Worm (Caenorhabditis elegans) whole organism, late embryonic: ENCODE measurements around the gene zmp-4.

Experiments
- C38D4.7 ChIP-seq: fragments of 200-800 bp; sonication (Bioruptor generic); optimal IDR thresholded peaks from 2 replicates; lab custom pipeline; 2018; ENCODE audit warnings: mild to moderate bottlenecking, missing genetic modification characterization, moderate library complexity, missing compliant biosample characterization
- ama-1 ChIP-seq: fragments of 150-350 bp; optimal IDR thresholded peaks from 2 replicates; lab custom pipeline; 2014
- ceh-9 ChIP-seq: sonication (generic microtip); optimal IDR thresholded peaks from 2 replicates; lab custom pipeline; 2016; ENCODE audit warnings: mild to moderate bottlenecking, missing genetic modification characterization, inconsistent platforms, missing compliant biosample characterization
- che-1 ChIP-seq: sonication (generic microtip); optimal IDR thresholded peaks from 2 replicates; lab custom pipeline; 2016; ENCODE audit warnings: mild to moderate bottlenecking, missing genetic modification characterization, missing compliant biosample characterization
- dve-1 ChIP-seq: sonication (generic microtip); optimal IDR thresholded peaks from 2 replicates; lab custom pipeline; 2017; ENCODE audit warnings: antibody characterized with exemption, mild to moderate bottlenecking, missing genetic modification characterization, missing compliant biosample characterization
- madf-2 ChIP-seq: sonication (generic microtip); optimal IDR thresholded peaks from 2 replicates; lab custom pipeline; 2017; ENCODE audit warnings: missing genetic modification characterization, missing compliant biosample characterization
- pat-9 ChIP-seq: fragments of 200-800 bp; sonication (Bioruptor generic); optimal IDR thresholded peaks from 2 replicates; lab custom pipeline; 2018; ENCODE audit warnings: mild to moderate bottlenecking, missing genetic modification characterization, moderate library complexity, missing compliant biosample characterization
- pha-4 ChIP-seq: fragments of 150-350 bp; optimal IDR thresholded peaks from 2 replicates; lab custom pipeline; 2018; ENCODE audit warnings: missing biosample characterization, missing genetic modification reagents, missing genetic modification characterization
- pqm-1 ChIP-seq: sonication (generic microtip); optimal IDR thresholded peaks from 2 replicates; lab custom pipeline; 2016; ENCODE audit warnings: missing genetic modification characterization, missing compliant biosample characterization
- pros-1 ChIP-seq: fragments of 150-350 bp; optimal IDR thresholded peaks from 2 replicates; lab custom pipeline; 2014; ENCODE audit warnings: missing biosample characterization, missing genetic modification reagents, missing genetic modification characterization
- ref-2 ChIP-seq: sonication (generic microtip); optimal IDR thresholded peaks from 2 replicates; lab custom pipeline; 2016; ENCODE audit warnings: missing genetic modification characterization, missing compliant biosample characterization
- ttx-3 ChIP-seq: sonication (generic microtip); optimal IDR thresholded peaks from 2 replicates; lab custom pipeline; 2016; ENCODE audit warnings: missing genetic modification reagents, missing genetic modification characterization, missing compliant biosample characterization

DNA sequence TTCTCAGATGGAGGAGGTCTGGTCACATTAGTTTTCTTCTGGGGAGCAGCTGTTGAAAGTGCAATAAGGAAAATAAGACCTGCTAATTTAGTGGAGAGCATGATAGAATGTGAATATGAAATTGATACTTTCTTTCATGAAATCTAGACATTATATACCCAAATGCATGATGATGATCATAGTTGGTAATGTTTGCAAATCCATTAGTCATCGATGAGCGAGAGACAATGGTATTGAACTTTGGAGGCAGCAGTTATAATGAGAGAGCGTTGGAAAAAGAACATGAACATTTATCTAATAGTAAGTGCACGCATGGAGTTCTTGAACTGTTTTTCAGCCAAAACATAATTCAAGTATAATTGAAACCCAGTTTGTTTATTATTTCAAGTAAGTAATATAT is 23.7 kb downstream of the zmp-4 start, which contains the start of gene H12D21.6:
- TF ChIP-seq pha-4 (tag; lab: Kevin White, UChicago) (no peak), ama-1 (lab: Kevin White, UChicago) (no peak), dve-1 (tag; lab: Kevin White, UChicago) (no peak), che-1 (tag; lab: Kevin White, UChicago) (no peak), pros-1 (tag; lab: Kevin White, UChicago) (no peak), ceh-9 (tag; lab: Kevin White, UChicago) (no peak), ref-2 (tag; lab: Kevin White, UChicago) (no peak), ttx-3 (tag; lab: Kevin White, UChicago) (no peak), pat-9 (tag; lab: Kevin White, UChicago) (no peak), C38D4.7 (no peak), madf-2 (tag; lab: Kevin White, UChicago) (no peak), pqm-1 (tag; lab: Kevin White, UChicago) (no peak)
